Fruit fly (Drosophila melanogaster) whole organism, prepupa: ENCODE results near the gene CG9222.

Source experiments
- Blimp-1 ChIP-seq: fragments of 200-800 bp; sonication (Bioruptor generic); optimal IDR thresholded peaks from 3 replicates; lab custom pipeline; 2017; ENCODE audit warnings: missing biosample characterization, missing genetic modification characterization, mild to moderate bottlenecking, moderate library complexity, missing genetic modification reagents
- CG10631 ChIP-seq: fragments of 200-800 bp; sonication (Bioruptor generic); optimal IDR thresholded peaks from 2 replicates; lab custom pipeline; 2016; ENCODE audit warnings: missing biosample characterization, missing genetic modification characterization
- CG15336 ChIP-seq: fragments of 200-800 bp; sonication (Bioruptor generic); IDR thresholded peaks from 2 replicates; pipeline ENCODE4 v1.3.6; 2022; ENCODE audit warnings: missing biosample characterization, missing genetic modification characterization
- CG1621 ChIP-seq: fragments of 200-800 bp; sonication (Bioruptor generic); optimal IDR thresholded peaks from 3 replicates; lab custom pipeline; 2018; ENCODE audit warnings: missing biosample characterization, mild to moderate bottlenecking, missing genetic modification characterization
- CG16779 ChIP-seq: fragments of 200-800 bp; sonication (Bioruptor generic); optimal IDR thresholded peaks from 3 replicates; lab custom pipeline; 2017; ENCODE audit warnings: missing biosample characterization, mild to moderate bottlenecking, missing genetic modification characterization
- CG3032 ChIP-seq: fragments of 200-800 bp; optimal IDR thresholded peaks from 2 replicates; lab custom pipeline; 2019; ENCODE audit warnings: missing biosample characterization, mild to moderate bottlenecking, missing genetic modification characterization, moderate library complexity
- CG3919 ChIP-seq: fragments of 200-800 bp; sonication (Bioruptor generic); optimal IDR thresholded peaks from 3 replicates; lab custom pipeline; 2016; ENCODE audit warnings: missing biosample characterization, missing genetic modification characterization
- CG4318 ChIP-seq: fragments of 200-800 bp; sonication (Bioruptor generic); optimal IDR thresholded peaks from 3 replicates; lab custom pipeline; 2017; ENCODE audit warnings: missing biosample characterization, mild to moderate bottlenecking, missing genetic modification characterization
- CG6163 ChIP-seq: fragments of 200-800 bp; sonication (Bioruptor generic); IDR thresholded peaks from 3 replicates; pipeline ENCODE4 v1.3.6; 2022; ENCODE audit warnings: missing biosample characterization, missing genetic modification characterization
- CG6276 ChIP-seq: fragments of 200-800 bp; sonication (Bioruptor generic); optimal IDR thresholded peaks from 2 replicates; lab custom pipeline; 2017; ENCODE audit warnings: missing biosample characterization, mild to moderate bottlenecking, missing genetic modification characterization
- CG6808 ChIP-seq: fragments of 200-800 bp; sonication (Bioruptor generic); optimal IDR thresholded peaks from 3 replicates; lab custom pipeline; 2017; ENCODE audit warnings: missing biosample characterization, missing genetic modification characterization, mild to moderate bottlenecking, moderate library complexity, missing genetic modification reagents
- CG8119 ChIP-seq: fragments of 200-800 bp; sonication (Bioruptor generic); IDR thresholded peaks from 3 replicates; pipeline ENCODE4 v1.3.6; 2022; ENCODE audit warnings: missing biosample characterization, missing genetic modification characterization
- CG9139 ChIP-seq: fragments of 200-800 bp; sonication (Bioruptor generic); optimal IDR thresholded peaks from 3 replicates; lab custom pipeline; 2017; ENCODE audit warnings: missing biosample characterization, mild to moderate bottlenecking, missing genetic modification characterization
- Eip75B ChIP-seq: fragments of 200-800 bp; sonication (Bioruptor generic); optimal IDR thresholded peaks from 3 replicates; lab custom pipeline; 2016; ENCODE audit warnings: missing biosample characterization, missing genetic modification characterization
- Eip78C ChIP-seq: fragments of 200-800 bp; sonication (Bioruptor generic); peaks from one replicate; lab custom pipeline; 2016; ENCODE audit warnings: missing biosample characterization, missing genetic modification characterization
- Ets21C ChIP-seq: fragments of 200-800 bp; sonication (Bioruptor generic); optimal IDR thresholded peaks from 3 replicates; lab custom pipeline; 2016; ENCODE audit warnings: missing biosample characterization, missing genetic modification characterization
- Ets96B ChIP-seq: fragments of 200-800 bp; optimal IDR thresholded peaks from 2 replicates; lab custom pipeline; 2019; ENCODE audit warnings: missing biosample characterization, mild to moderate bottlenecking, missing genetic modification characterization, moderate library complexity
- Gug ChIP-seq: fragments of 200-800 bp; sonication (Bioruptor generic); IDR thresholded peaks from 2 replicates; pipeline ENCODE4 v1.3.6; 2022; ENCODE audit warnings: missing biosample characterization, missing genetic modification characterization
- Hr39 ChIP-seq: fragments of 200-800 bp; sonication (Bioruptor generic); optimal IDR thresholded peaks from 2 replicates; lab custom pipeline; 2016; ENCODE audit warnings: missing biosample characterization, missing genetic modification characterization
- Smox ChIP-seq: fragments of 200-800 bp; sonication (Bioruptor generic); optimal IDR thresholded peaks from 3 replicates; lab custom pipeline; 2016; ENCODE audit warnings: missing biosample characterization, missing genetic modification characterization
- Sox102F ChIP-seq: fragments of 200-800 bp; sonication (Bioruptor generic); optimal IDR thresholded peaks from 2 replicates; lab custom pipeline; 2016; ENCODE audit warnings: missing biosample characterization, mild to moderate bottlenecking, missing genetic modification characterization
- Sox14 ChIP-seq: fragments of 200-800 bp; sonication (Bioruptor generic); optimal IDR thresholded peaks from 3 replicates; lab custom pipeline; 2016; ENCODE audit warnings: missing biosample characterization, missing genetic modification characterization
- achi ChIP-seq: fragments of 200-800 bp; sonication (Bioruptor generic); optimal IDR thresholded peaks from 3 replicates; lab custom pipeline; 2016; ENCODE audit warnings: missing biosample characterization, missing genetic modification characterization
- dsx ChIP-seq: fragments of 200-800 bp; optimal IDR thresholded peaks from 3 replicates; lab custom pipeline; 2019; ENCODE audit warnings: missing biosample characterization, mild to moderate bottlenecking, missing genetic modification characterization, moderate library complexity; ENCODE audit not compliant: poor library complexity, severe bottlenecking
- eg ChIP-seq: fragments of 200-800 bp; sonication (Bioruptor generic); IDR thresholded peaks from 3 replicates; pipeline ENCODE4 v1.3.6; 2022; ENCODE audit warnings: missing biosample characterization, missing genetic modification characterization
- esn ChIP-seq: fragments of 200-800 bp; sonication (Bioruptor generic); optimal IDR thresholded peaks from 2 replicates; lab custom pipeline; 2016; ENCODE audit warnings: missing biosample characterization, mild to moderate bottlenecking, missing genetic modification characterization, moderate library complexity
- fd59A ChIP-seq: fragments of 200-800 bp; sonication (Bioruptor generic); optimal IDR thresholded peaks from 2 replicates; lab custom pipeline; 2017; ENCODE audit warnings: missing biosample characterization, mild to moderate bottlenecking, missing genetic modification characterization, missing genetic modification reagents
- fkh ChIP-seq: fragments of 200-800 bp; sonication (Bioruptor generic); optimal IDR thresholded peaks from 3 replicates; lab custom pipeline; 2017; ENCODE audit warnings: missing biosample characterization, mild to moderate bottlenecking, missing genetic modification characterization, moderate library complexity
- net ChIP-seq: fragments of 200-800 bp; sonication (Bioruptor generic); optimal IDR thresholded peaks from 3 replicates; lab custom pipeline; 2016; ENCODE audit warnings: missing biosample characterization, missing genetic modification characterization
- salr ChIP-seq, 2 experiments: fragments of 200-800 bp; sonication (Bioruptor generic); optimal IDR thresholded peaks; 3 replicates each; lab custom pipeline; 2016 to 2018; ENCODE audit warnings: missing biosample characterization in 2 of 2, missing genetic modification characterization in 2 of 2, mild to moderate bottlenecking in 1 of 2
- spab ChIP-seq: fragments of 200-800 bp; sonication (Bioruptor generic); optimal IDR thresholded peaks from 2 replicates; lab custom pipeline; 2017; ENCODE audit warnings: missing biosample characterization, mild to moderate bottlenecking, missing genetic modification characterization, missing genetic modification reagents
- ss ChIP-seq, 2 experiments: fragments of 200-800 bp; sonication (Bioruptor generic); optimal IDR thresholded peaks; 2 replicates in 1 of 2; 3 replicates in 1 of 2; lab custom pipeline; 2017 to 2018; ENCODE audit warnings: mild to moderate bottlenecking in 2 of 2, missing biosample characterization in 2 of 2, missing genetic modification characterization in 2 of 2, moderate library complexity in 1 of 2
- svp ChIP-seq: fragments of 200-800 bp; sonication (Bioruptor generic); peaks from one replicate; lab custom pipeline; 2016; ENCODE audit warnings: missing biosample characterization, missing genetic modification characterization
- vri ChIP-seq: fragments of 200-800 bp; sonication (Bioruptor generic); optimal IDR thresholded peaks from 3 replicates; lab custom pipeline; 2016; ENCODE audit warnings: missing biosample characterization, mild to moderate bottlenecking, missing genetic modification characterization

CG9222 gene

DNA sequence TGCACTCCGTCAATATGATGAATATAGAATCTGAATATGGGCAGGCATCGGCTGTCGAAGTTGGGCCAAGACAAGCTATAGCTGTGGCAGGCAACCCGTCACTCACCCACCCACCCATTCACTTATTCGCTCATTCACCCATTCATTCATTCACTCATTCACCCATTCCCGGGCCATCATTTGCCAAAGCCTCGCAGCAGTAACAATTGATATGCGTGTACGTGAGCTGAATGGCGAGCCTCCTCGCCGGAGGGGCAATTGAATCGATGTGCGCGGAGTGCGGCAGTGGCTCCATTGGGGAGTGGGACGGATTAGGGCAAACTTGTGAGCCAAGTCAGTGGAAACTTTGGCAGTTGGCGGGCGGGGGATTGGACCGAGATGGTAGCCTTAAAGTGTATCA, 45.6 kb downstream of the CG9222 start:
- TF ChIP-seq Hr39 (GFP tag; lab: Kevin White, UChicago) (no peak), CG8119 (GFP tag; lab: Robert Waterston, UW) (no peak)

- TF ChIP-seq fkh (GFP tag; lab: Kevin White, UChicago) (peak; percentile 60), CG9139 (GFP tag; lab: Kevin White, UChicago) (no peak)
- TF ChIP-seq, all 60 proteins: peak for 1
Measured at dm6 chr2L:6177141-6177540, 46.3 kb downstream of the CG9222 start.

dm6 chr2L:6178118-6178739, 47.4 kb downstream of the CG9222 start:
- no peak for TF ChIP-seq Ets96B
- peak; percentile 24 for TF ChIP-seq vri

- TF ChIP-seq CG3032 (no peak), Blimp-1 (GFP tag; lab: Kevin White, UChicago) (no peak), Smox (GFP tag; lab: Kevin White, UChicago) (no peak), net (peak; percentile 32), esn (GFP tag; lab: Kevin White, UChicago) (no peak), CG6163 (GFP tag; lab: Robert Waterston, UW) (peak; percentile 70), CG6276 (GFP tag; lab: Kevin White, UChicago) (peak; percentile 34), Gug (GFP tag; lab: Robert Waterston, UW) (no peak), CG8119 (GFP tag; lab: Robert Waterston, UW) (peak; percentile 36; the same call in 1 of the 3 replicates), Sox102F (GFP tag; lab: Kevin White, UChicago) (peak; percentile 38), CG3919 (peak; percentile 61), fkh (GFP tag; lab: Kevin White, UChicago) (peak; percentile 31), Ets96B (no peak), salr (GFP tag; optimal IDR thresholded peaks at IDR 0.05; lab: Kevin White, UChicago) (no peak), CG1621 (peak; percentile 16), CG15336 (peak; percentile 39; the same call in 1 of the 2 replicates), CG4318 (GFP tag; lab: Kevin White, UChicago) (no peak), achi (peak; percentile 14), CG16779 (tag; lab: Kevin White, UChicago) (no peak), CG9139 (GFP tag; lab: Kevin White, UChicago) (peak; percentile 47), svp (no peak), eg (GFP tag; lab: Robert Waterston, UW) (peak; percentile 67; the same call in 2 of the 3 replicates), dsx (GFP tag; lab: Kevin White, UChicago) (peak; percentile 83), CG6808 (GFP tag; lab: Kevin White, UChicago) (peak; percentile 18), CG10631 (GFP tag; lab: Kevin White, UChicago) (no peak), Ets21C (no peak), Eip78C (GFP tag; lab: Kevin White, UChicago) (peak; percentile 82), ss (GFP tag; optimal IDR thresholded peaks at IDR 0.05; lab: Kevin White, UChicago) (peak; percentile 24 to 61), spab (GFP tag; lab: Kevin White, UChicago) (no peak), fd59A (GFP tag; lab: Kevin White, UChicago) (no peak), Eip75B (GFP tag; lab: Kevin White, UChicago) (peak; percentile 15), Sox14 (GFP tag; lab: Kevin White, UChicago) (peak; percentile 7)
Measured at dm6 chr2L:6178740-6179633, 48.2 kb downstream of the CG9222 start, which contains the start of gene smal. Gene smal, plus strand, starts transcription at chr2L:6179133.
